Worm (Caenorhabditis elegans) whole organism, early embryonic: Measurements from ENCODE around the gene K09H11.9.

ENCODE experiments used
- B0310.2 ChIP-seq: sonication (generic microtip); optimal IDR thresholded peaks from 2 replicates; lab custom pipeline; 2016; ENCODE audit warnings: mild to moderate bottlenecking, missing genetic modification characterization, missing compliant biosample characterization
- F13C5.2 ChIP-seq: sonication (generic microtip); optimal IDR thresholded peaks from 2 replicates; lab custom pipeline; 2017; ENCODE audit warnings: mild to moderate bottlenecking, missing genetic modification characterization, inconsistent platforms, missing compliant biosample characterization
- aly-1 ChIP-seq: sonication (generic microtip); optimal IDR thresholded peaks from 2 replicates; lab custom pipeline; 2016; ENCODE audit warnings: missing genetic modification characterization, missing compliant biosample characterization
- ama-1 ChIP-seq: fragments of 150-350 bp; optimal IDR thresholded peaks from 2 replicates; lab custom pipeline; 2014
- ceh-13 ChIP-seq: fragments of 200-800 bp; sonication (Bioruptor generic); optimal IDR thresholded peaks from 2 replicates; lab custom pipeline; 2018; ENCODE audit warnings: mild to moderate bottlenecking, missing genetic modification characterization, missing compliant biosample characterization
- ceh-36 ChIP-seq: sonication (generic microtip); optimal IDR thresholded peaks from 2 replicates; lab custom pipeline; 2016; ENCODE audit warnings: missing genetic modification characterization, inconsistent platforms, missing compliant biosample characterization
- ets-7 ChIP-seq: sonication (generic microtip); optimal IDR thresholded peaks from 2 replicates; lab custom pipeline; 2016; ENCODE audit warnings: missing genotype, missing genetic modification characterization, missing compliant biosample characterization
- flt-1 ChIP-seq: fragments of 200-800 bp; sonication (Bioruptor generic); IDR thresholded peaks from 2 replicates; pipeline ENCODE4 v1.3.6; 2022; ENCODE audit warnings: missing genetic modification characterization, missing compliant biosample characterization
- hmbx-1 ChIP-seq: sonication (generic microtip); optimal IDR thresholded peaks from 2 replicates; lab custom pipeline; 2016; ENCODE audit warnings: mild to moderate bottlenecking, missing genetic modification characterization, missing compliant biosample characterization
- hmg-4 ChIP-seq: fragments of 200-800 bp; sonication (Bioruptor generic); optimal IDR thresholded peaks from 2 replicates; lab custom pipeline; 2018; ENCODE audit warnings: mild to moderate bottlenecking, missing genetic modification characterization, missing compliant biosample characterization
- hnd-1 ChIP-seq: sonication (generic microtip); optimal IDR thresholded peaks from 2 replicates; lab custom pipeline; 2016; ENCODE audit warnings: missing genetic modification characterization, missing compliant biosample characterization
- pes-1 ChIP-seq: fragments of 200-800 bp; sonication (Bioruptor generic); IDR thresholded peaks from 2 replicates; pipeline ENCODE4 v1.3.6; 2022; ENCODE audit warnings: missing genetic modification reagents, missing genetic modification characterization, missing compliant biosample characterization
- scrt-1 ChIP-seq: fragments of 200-800 bp; sonication (Bioruptor generic); IDR thresholded peaks from 2 replicates; pipeline ENCODE4 v1.3.6; 2022; ENCODE audit warnings: missing genetic modification characterization, missing compliant biosample characterization
- sea-1 ChIP-seq: fragments of 200-800 bp; sonication (Bioruptor generic); conservative IDR thresholded peaks from 2 replicates; pipeline ENCODE4 v1.3.6; 2022; ENCODE audit warnings: missing genetic modification characterization, missing compliant biosample characterization
- tbx-11 ChIP-seq: fragments of 200-800 bp; sonication (Bioruptor generic); IDR thresholded peaks from 2 replicates; pipeline ENCODE4 v1.3.6; 2022; ENCODE audit warnings: missing genetic modification characterization, missing compliant biosample characterization
- tbx-37 ChIP-seq: fragments of 200-800 bp; sonication (Bioruptor generic); conservative IDR thresholded peaks from 2 replicates; pipeline ENCODE4 v1.3.6; 2022; ENCODE audit warnings: missing genetic modification reagents, missing genetic modification characterization, missing compliant biosample characterization
- tra-4 ChIP-seq: sonication (generic microtip); optimal IDR thresholded peaks from 2 replicates; lab custom pipeline; 2017; ENCODE audit warnings: missing genetic modification characterization, missing compliant biosample characterization

Gene K09H11.9

ce11 chrV:5724395-5724794, 8.0 kb upstream of the K09H11.9 start:
- TF ChIP-seq B0310.2 (tag; lab: Kevin White, UChicago) (no peak), ama-1 (lab: Kevin White, UChicago) (no peak), hmg-4 (GFP tag; lab: Kevin White, UChicago) (no peak), F13C5.2 (tag; lab: Kevin White, UChicago) (no peak), sea-1 (GFP tag; lab: Robert Waterston, UW) (no peak), tbx-11 (no peak), aly-1 (tag; lab: Kevin White, UChicago) (no peak), hnd-1 (tag; lab: Kevin White, UChicago) (no peak), scrt-1 (GFP tag; lab: Robert Waterston, UW) (no peak), tbx-37 (no peak), tra-4 (tag; lab: Kevin White, UChicago) (no peak), pes-1 (no peak), hmbx-1 (tag; lab: Kevin White, UChicago) (no peak), ceh-13 (no peak), flt-1 (GFP tag; lab: Robert Waterston, UW) (no peak), ceh-36 (no peak), ets-7 (tag; lab: Kevin White, UChicago) (no peak)

- TF ChIP-seq ceh-13 (no peak), pes-1 (no peak), hnd-1 (tag; lab: Kevin White, UChicago) (no peak), B0310.2 (tag; lab: Kevin White, UChicago) (no peak), scrt-1 (GFP tag; lab: Robert Waterston, UW) (no peak), aly-1 (tag; lab: Kevin White, UChicago) (no peak), tbx-37 (no peak), tbx-11 (no peak), tra-4 (tag; lab: Kevin White, UChicago) (no peak), F13C5.2 (tag; lab: Kevin White, UChicago) (no peak), hmbx-1 (tag; lab: Kevin White, UChicago) (no peak), flt-1 (GFP tag; lab: Robert Waterston, UW) (no peak), ets-7 (tag; lab: Kevin White, UChicago) (no peak), ama-1 (lab: Kevin White, UChicago) (no peak), hmg-4 (GFP tag; lab: Kevin White, UChicago) (no peak), ceh-36 (no peak), sea-1 (GFP tag; lab: Robert Waterston, UW) (no peak)
Observed at ce11 chrV:5722093-5722492, 5.7 kb upstream of the K09H11.9 start.

ce11 chrV:5717237-5717935, 978 bp upstream of the K09H11.9 start, which contains the start of gene rga-3:
rga-3 (plus strand) TSS chrV:5717885.
- TF ChIP-seq tbx-11 (no peak), flt-1 (GFP tag; lab: Robert Waterston, UW) (no peak), ama-1 (lab: Kevin White, UChicago) (no peak), tra-4 (tag; lab: Kevin White, UChicago) (no peak), sea-1 (GFP tag; lab: Robert Waterston, UW) (no peak), scrt-1 (GFP tag; lab: Robert Waterston, UW) (no peak), hmbx-1 (tag; lab: Kevin White, UChicago) (no peak), aly-1 (tag; lab: Kevin White, UChicago) (no peak), B0310.2 (tag; lab: Kevin White, UChicago) (no peak), tbx-37 (no peak), ceh-13 (no peak), hnd-1 (tag; lab: Kevin White, UChicago) (no peak), ets-7 (tag; lab: Kevin White, UChicago) (no peak), hmg-4 (GFP tag; lab: Kevin White, UChicago) (no peak), pes-1 (no peak), F13C5.2 (tag; lab: Kevin White, UChicago) (no peak)

- TF ChIP-seq ceh-13 (no peak), ama-1 (lab: Kevin White, UChicago) (no peak), aly-1 (tag; lab: Kevin White, UChicago) (no peak), pes-1 (no peak), ceh-36 (no peak), flt-1 (GFP tag; lab: Robert Waterston, UW) (no peak), hmbx-1 (tag; lab: Kevin White, UChicago) (no peak), tbx-11 (no peak), sea-1 (GFP tag; lab: Robert Waterston, UW) (no peak), B0310.2 (tag; lab: Kevin White, UChicago) (no peak), hnd-1 (tag; lab: Kevin White, UChicago) (no peak), scrt-1 (GFP tag; lab: Robert Waterston, UW) (no peak), F13C5.2 (tag; lab: Kevin White, UChicago) (no peak)
Observed at ce11 chrV:5713510-5713909, 2.9 kb downstream of the K09H11.9 start.

- TF ChIP-seq pes-1 (no peak), tbx-37 (no peak), hnd-1 (tag; lab: Kevin White, UChicago) (no peak), flt-1 (GFP tag; lab: Robert Waterston, UW) (no peak), sea-1 (GFP tag; lab: Robert Waterston, UW) (no peak), scrt-1 (GFP tag; lab: Robert Waterston, UW) (no peak), B0310.2 (tag; lab: Kevin White, UChicago) (no peak), ceh-13 (no peak), ets-7 (tag; lab: Kevin White, UChicago) (no peak), aly-1 (tag; lab: Kevin White, UChicago) (no peak), ceh-36 (no peak), tbx-11 (no peak), tra-4 (tag; lab: Kevin White, UChicago) (no peak), hmbx-1 (tag; lab: Kevin White, UChicago) (no peak)
Observed at ce11 chrV:5712652-5713051, 3.8 kb downstream of the K09H11.9 start, which contains the start of gene gcst-1. gcst-1 (plus strand) TSS chrV:5712928.

- TF ChIP-seq scrt-1 (GFP tag; lab: Robert Waterston, UW) (no peak), B0310.2 (tag; lab: Kevin White, UChicago) (no peak)
Observed at ce11 chrV:5712189-5712588, 4.2 kb downstream of the K09H11.9 start.

- no peak for TF ChIP-seq F13C5.2 (tag; lab: Kevin White, UChicago)
- no peak for TF ChIP-seq ceh-13
Observed at ce11 chrV:5708331-5708730, 8.1 kb downstream of the K09H11.9 start.
